Fruit fly (Drosophila melanogaster) whole organism, wandering third instar larva: ENCODE results near the gene ACXD.

ENCODE experiments used
- CG32264 ChIP-seq: fragments of 200-800 bp; sonication (Bioruptor generic); optimal IDR thresholded peaks from 2 replicates; lab custom pipeline; 2016; ENCODE audit warnings: missing biosample characterization, missing genetic modification characterization
- CG9705 ChIP-seq: fragments of 200-800 bp; sonication (Bioruptor generic); optimal IDR thresholded peaks from 2 replicates; lab custom pipeline; 2018; ENCODE audit warnings: missing biosample characterization, mild to moderate bottlenecking, missing genetic modification characterization
- CrebA ChIP-seq: fragments of 200-800 bp; sonication (Bioruptor generic); optimal IDR thresholded peaks from 2 replicates; lab custom pipeline; 2016; ENCODE audit warnings: missing biosample characterization, mild to moderate bottlenecking, missing genetic modification characterization, borderline replicate concordance
- Dfd ChIP-seq: fragments of >200 bp; optimal IDR thresholded peaks from 2 replicates; lab custom pipeline; 2017; ENCODE audit warnings: missing biosample characterization, missing genetic modification characterization
- Dif ChIP-seq: fragments of 200-275, 200-300 bp; sonication (Bioruptor generic); optimal IDR thresholded peaks from 2 replicates; lab custom pipeline; 2018; ENCODE audit warnings: missing biosample characterization, missing genetic modification characterization; ENCODE audit not compliant: partially characterized antibody
- GATAd ChIP-seq: sonication (Bioruptor generic); optimal IDR thresholded peaks from 2 replicates; lab custom pipeline; 2016; ENCODE audit warnings: missing biosample characterization, missing genetic modification characterization
- Hnf4 ChIP-seq: fragments of 200-800 bp; sonication (Bioruptor generic); optimal IDR thresholded peaks from 2 replicates; lab custom pipeline; 2016; ENCODE audit warnings: missing biosample characterization, mild to moderate bottlenecking, missing genetic modification characterization
- Hr78 ChIP-seq: fragments of >200 bp; optimal IDR thresholded peaks from 2 replicates; lab custom pipeline; 2017; ENCODE audit warnings: missing biosample characterization, missing genetic modification characterization
- Hr83 ChIP-seq: fragments of 200-300 bp; sonication (Bioruptor generic); optimal IDR thresholded peaks from 2 replicates; lab custom pipeline; 2016; ENCODE audit warnings: missing biosample characterization, mild to moderate bottlenecking, missing genetic modification characterization, moderate library complexity; ENCODE audit not compliant: poor library complexity, severe bottlenecking
- Jra ChIP-seq: sonication (Bioruptor generic); optimal IDR thresholded peaks from 2 replicates; lab custom pipeline; 2016; ENCODE audit warnings: missing biosample characterization, missing genetic modification characterization
- Mio ChIP-seq: sonication (Bioruptor generic); optimal IDR thresholded peaks from 2 replicates; lab custom pipeline; 2016; ENCODE audit warnings: missing biosample characterization, missing genetic modification characterization
- Myc ChIP-seq: fragments of >200 bp; optimal IDR thresholded peaks from 2 replicates; lab custom pipeline; 2017
- N ChIP-seq: fragments of >200 bp; optimal IDR thresholded peaks from 2 replicates; lab custom pipeline; 2018; ENCODE audit warnings: missing biosample characterization, missing external identifiers, missing genetic modification characterization
- Sp1 ChIP-seq: fragments of 200-800 bp; sonication (Bioruptor generic); optimal IDR thresholded peaks from 3 replicates; lab custom pipeline; 2019; ENCODE audit warnings: missing biosample characterization, mild to moderate bottlenecking, missing genetic modification characterization, moderate library complexity
- Vsx2 ChIP-seq: fragments of 200-300, 225-300 bp; sonication (Bioruptor generic); optimal IDR thresholded peaks from 2 replicates; lab custom pipeline; 2018; ENCODE audit warnings: missing biosample characterization, missing genetic modification characterization; ENCODE audit not compliant: partially characterized antibody
- br ChIP-seq: fragments of 200-800 bp; sonication (Bioruptor generic); optimal IDR thresholded peaks from 2 replicates; lab custom pipeline; 2016; ENCODE audit warnings: missing biosample characterization, missing genetic modification characterization
- brk ChIP-seq: fragments of 200-800 bp; sonication (Bioruptor generic); optimal IDR thresholded peaks from 2 replicates; lab custom pipeline; 2016; ENCODE audit warnings: missing biosample characterization, mild to moderate bottlenecking, missing genetic modification characterization
- dl ChIP-seq, 2 experiments: fragments of 175-275, 200-275 bp in 1 of 2; fragments of 200-275 bp in 1 of 2; sonication (Bioruptor generic); optimal IDR thresholded peaks; lab custom pipeline; 2018; ENCODE audit warnings: mild to moderate bottlenecking in 2 of 2, missing biosample characterization in 2 of 2, missing genetic modification characterization in 2 of 2, moderate library complexity in 2 of 2; ENCODE audit not compliant: partially characterized antibody in 2 of 2, insufficient read depth in 1 of 2
- dmrt93B ChIP-seq: fragments of 200-800 bp; sonication (Bioruptor generic); optimal IDR thresholded peaks from 2 replicates; lab custom pipeline; 2018; ENCODE audit warnings: missing biosample characterization, mild to moderate bottlenecking, missing genetic modification characterization
- ey ChIP-seq: fragments of 200-800 bp; sonication (Bioruptor generic); optimal IDR thresholded peaks from 2 replicates; lab custom pipeline; 2016; ENCODE audit warnings: missing biosample characterization, missing genetic modification characterization
- foxo ChIP-seq, 2 experiments: fragments of 200-800 bp; sonication (Bioruptor generic); optimal IDR thresholded peaks; 2 replicates in 1 of 2; 3 replicates in 1 of 2; lab custom pipeline; 2016 to 2017; ENCODE audit warnings: missing biosample characterization in 2 of 2, missing genetic modification characterization in 2 of 2
- fru ChIP-seq: fragments of 200-800 bp; sonication (Bioruptor generic); optimal IDR thresholded peaks from 3 replicates; lab custom pipeline; 2016; ENCODE audit warnings: missing biosample characterization, mild to moderate bottlenecking, missing genetic modification characterization
- h ChIP-seq: fragments of 200-800 bp; sonication (Bioruptor generic); optimal IDR thresholded peaks from 3 replicates; lab custom pipeline; 2016; ENCODE audit warnings: missing biosample characterization, mild to moderate bottlenecking, missing genetic modification characterization
- lola ChIP-seq: fragments of >200 bp; optimal IDR thresholded peaks from 2 replicates; lab custom pipeline; 2017; ENCODE audit warnings: missing biosample characterization, missing genetic modification characterization
- pan ChIP-seq: fragments of >200 bp; optimal IDR thresholded peaks from 2 replicates; lab custom pipeline; 2017
- psq ChIP-seq: fragments of 200-800 bp; sonication (Bioruptor generic); optimal IDR thresholded peaks from 3 replicates; lab custom pipeline; 2017; ENCODE audit warnings: missing biosample characterization, mild to moderate bottlenecking, missing genetic modification characterization, moderate library complexity
- sage ChIP-seq: fragments of 200-800 bp; sonication (Bioruptor generic); optimal IDR thresholded peaks from 2 replicates; lab custom pipeline; 2016; ENCODE audit warnings: missing biosample characterization, mild to moderate bottlenecking, missing genetic modification characterization
- usp ChIP-seq: fragments of >200 bp; optimal IDR thresholded peaks from 2 replicates; lab custom pipeline; 2017; ENCODE audit warnings: missing biosample characterization, missing genetic modification characterization
- woc ChIP-seq: sonication (Bioruptor generic); optimal IDR thresholded peaks from 2 replicates; lab custom pipeline; 2016; ENCODE audit warnings: missing biosample characterization, mild to moderate bottlenecking, missing genetic modification characterization

ACXD gene

DNA sequence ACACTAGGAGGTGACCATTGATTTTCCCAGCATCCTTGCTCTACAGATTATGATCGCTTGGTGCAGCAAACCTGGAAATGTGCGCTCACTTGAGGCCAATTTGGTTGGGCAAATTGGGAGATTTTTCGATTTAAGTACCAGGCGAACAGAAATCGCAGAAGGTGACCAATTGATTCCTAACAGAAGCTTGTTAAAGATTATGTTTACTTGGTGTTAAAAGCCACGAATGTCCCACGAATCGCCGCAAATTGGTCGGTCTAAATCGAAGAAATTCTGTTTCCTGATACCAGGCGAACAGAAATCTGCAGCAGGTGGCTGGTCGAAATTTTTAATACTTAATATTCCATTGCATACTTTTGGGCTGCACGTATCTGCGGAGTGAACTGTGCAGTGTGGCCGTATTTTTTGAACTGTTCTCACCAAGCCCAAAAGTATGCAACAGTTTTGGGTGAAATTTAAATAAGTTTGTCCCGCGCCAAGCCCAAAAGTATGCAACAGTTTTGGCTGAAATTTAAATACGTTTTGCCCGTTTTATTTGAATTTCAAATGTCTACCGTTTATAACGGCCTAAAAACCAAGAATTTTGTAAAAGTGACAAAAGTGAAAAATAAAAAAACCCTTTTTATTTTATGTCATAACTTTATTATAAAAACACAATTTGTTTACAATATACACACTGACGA lies 6.6 kb downstream of the ACXD start, which contains the start of gene CG32301:
Gene CG32301, plus strand, starts transcription at position 633 of the 683 bp plus-strand sequence.
- no peak for TF ChIP-seq Dfd (GFP tag; lab: Kevin White, UChicago)
- TF ChIP-seq Myc (lab: Kevin White, UChicago), result peak; percentile 96
- TF ChIP-seq woc (GFP tag; lab: Kevin White, UChicago), result no peak
- no peak for TF ChIP-seq Hr78 (GFP tag; lab: Kevin White, UChicago)
- TF ChIP-seq Vsx2 (GFP tag; lab: Kevin White, UChicago), result peak; percentile 46
- TF ChIP-seq ey (GFP tag; lab: Kevin White, UChicago), result no peak
- TF ChIP-seq CG9705 (GFP tag; lab: Kevin White, UChicago), result no peak
- TF ChIP-seq dmrt93B (GFP tag; lab: Kevin White, UChicago), result no peak
- TF ChIP-seq h (GFP tag; lab: Kevin White, UChicago), result no peak
- TF ChIP-seq Dif, result no peak
- TF ChIP-seq CG32264 (GFP tag; lab: Kevin White, UChicago), result no peak
- TF ChIP-seq foxo (GFP tag; optimal IDR thresholded peaks at IDR 0.05; lab: Kevin White, UChicago), result no peak
- no peak for TF ChIP-seq Hr83 (GFP tag; lab: Kevin White, UChicago)
- no peak for TF ChIP-seq sage
- no peak for TF ChIP-seq brk (GFP tag; lab: Kevin White, UChicago)
- TF ChIP-seq Sp1 (GFP tag; lab: Kevin White, UChicago), result no peak
- no peak for TF ChIP-seq usp (GFP tag; lab: Kevin White, UChicago)
- no peak for TF ChIP-seq pan
- no peak for TF ChIP-seq psq (GFP tag; lab: Kevin White, UChicago)
- TF ChIP-seq N, result peak; percentile 15
- TF ChIP-seq dl (GFP tag; optimal IDR thresholded peaks at IDR 0.05; lab: Kevin White, UChicago; ENCODE audit: insufficient read depth in 1 of 2, partially characterized antibody in 2 of 2), result no peak

DNA sequence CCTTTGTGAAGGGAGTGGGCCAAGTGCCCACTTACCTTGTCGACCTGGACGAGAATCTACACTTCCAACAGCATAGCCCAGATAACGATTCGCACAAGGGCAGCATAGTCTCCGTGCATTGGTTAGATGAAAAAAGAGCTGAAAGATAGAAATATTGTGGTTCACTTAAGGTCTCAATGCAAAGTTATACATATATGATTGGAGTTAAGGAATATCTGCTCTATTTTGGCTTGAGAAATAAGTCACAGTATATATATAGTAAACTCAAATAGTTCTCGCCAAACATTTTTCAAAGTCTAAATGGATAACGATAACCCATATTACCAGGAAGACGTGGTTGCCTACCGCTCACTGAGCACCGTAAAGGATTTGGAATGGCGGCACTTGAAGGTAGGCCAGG lies 10.9 kb downstream of the ACXD start, which contains the start of gene CG32305:
Gene CG32305, plus strand, starts transcription at position 301 of the 400 bp plus-strand sequence.
- TF ChIP-seq brk (GFP tag; lab: Kevin White, UChicago) (no peak), Sp1 (GFP tag; lab: Kevin White, UChicago) (no peak)

DNA sequence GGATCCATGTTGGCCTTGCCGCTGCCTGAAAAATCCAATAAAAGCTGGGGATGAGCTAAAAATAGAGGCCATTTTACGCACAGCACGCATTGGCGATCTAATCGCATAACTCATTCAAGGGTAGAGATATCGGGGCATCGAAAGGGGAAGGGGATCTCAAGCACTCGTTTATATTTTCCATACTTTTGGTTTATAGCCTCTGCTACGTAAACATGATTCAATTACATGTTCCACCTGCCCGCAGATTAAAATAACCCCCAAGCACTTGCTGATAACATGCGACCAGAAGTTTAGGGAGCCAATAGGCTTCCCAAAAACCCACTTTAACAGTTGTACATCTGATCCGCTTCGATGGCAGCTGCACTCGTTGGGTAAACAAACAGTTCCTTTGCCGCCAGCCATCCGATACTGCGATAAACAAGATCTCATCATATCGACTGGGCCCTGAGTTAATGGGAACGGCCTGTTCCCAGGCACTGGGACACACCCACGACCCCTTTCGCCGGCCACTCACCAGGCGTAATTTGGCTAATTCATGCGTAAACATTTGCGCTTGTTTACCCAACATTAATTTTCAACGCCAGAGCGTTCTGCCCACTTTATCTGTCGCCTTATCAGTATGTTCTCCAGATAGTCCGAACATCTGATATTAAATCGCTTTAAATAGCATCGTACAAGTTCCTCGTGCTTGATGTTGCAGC lies 16.7 kb downstream of the ACXD start:
- peak; percentile 64 for TF ChIP-seq Hr83 (GFP tag; lab: Kevin White, UChicago)
- TF ChIP-seq lola (GFP tag; lab: Kevin White, UChicago), result no peak

DNA sequence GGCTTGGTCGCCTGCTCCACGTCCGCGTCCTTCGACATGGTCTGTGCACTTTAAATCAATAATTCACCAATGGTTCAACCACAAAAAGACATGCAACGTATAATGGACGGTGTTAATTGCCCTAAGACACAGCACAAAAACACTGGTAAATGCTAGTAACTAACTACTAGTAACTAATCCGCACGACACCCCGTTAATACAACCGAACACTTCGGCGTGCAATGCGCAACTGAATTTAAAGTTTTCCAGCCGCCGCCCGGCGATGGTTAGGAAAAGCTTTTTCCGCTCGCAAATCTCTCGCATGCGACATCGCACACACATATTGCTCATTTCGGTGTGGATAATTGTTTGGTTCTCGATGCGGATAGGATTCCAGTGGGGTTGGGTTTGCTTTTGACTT lies 18.4 kb downstream of the ACXD start:
- no peak for TF ChIP-seq usp (GFP tag; lab: Kevin White, UChicago)
- no peak for TF ChIP-seq brk (GFP tag; lab: Kevin White, UChicago)
- no peak for TF ChIP-seq foxo (GFP tag; optimal IDR thresholded peaks at IDR 0.05; lab: Kevin White, UChicago)
- TF ChIP-seq, all 38 proteins: peak for 0

DNA sequence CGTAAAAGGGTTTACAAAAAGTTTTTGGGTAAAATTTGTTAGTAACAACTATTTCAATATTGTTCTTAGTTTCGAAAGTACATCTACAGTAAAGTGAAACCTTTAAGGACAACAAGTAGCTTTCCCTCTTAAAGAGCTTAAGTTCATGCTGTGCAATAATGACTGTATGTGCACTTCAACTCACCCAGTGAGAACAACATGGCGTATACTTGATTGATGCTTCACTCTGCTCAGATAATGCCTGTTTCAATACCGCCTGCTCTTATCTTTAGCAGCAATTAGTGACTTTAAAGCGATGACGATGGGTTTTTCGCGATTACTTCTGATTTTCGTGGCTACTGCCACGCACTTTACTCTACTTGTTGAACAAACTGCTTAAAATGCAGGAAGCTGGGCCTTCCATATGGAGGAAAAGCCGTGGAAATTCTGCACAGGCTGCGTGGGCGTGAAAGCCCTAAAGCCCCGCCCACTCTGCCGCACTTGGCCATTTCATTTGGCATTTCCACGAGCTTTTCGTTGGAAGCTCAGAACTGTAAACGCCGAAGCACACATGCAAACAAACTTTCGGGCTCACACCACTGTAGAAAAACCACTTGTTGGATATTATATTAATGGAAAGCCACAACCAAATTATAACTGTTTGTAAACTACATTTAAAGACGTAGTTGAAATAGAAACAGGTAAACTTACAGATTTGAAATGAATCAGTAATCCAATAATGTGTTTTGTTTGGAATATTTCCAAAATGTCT lies 19.2 kb downstream of the ACXD start:
- TF ChIP-seq fru, result no peak
- TF ChIP-seq Jra (GFP tag; lab: Kevin White, UChicago), result no peak
- TF ChIP-seq Hr78 (GFP tag; lab: Kevin White, UChicago), result no peak
- TF ChIP-seq Hnf4 (GFP tag; lab: Kevin White, UChicago), result no peak
- no peak for TF ChIP-seq br (GFP tag; lab: Kevin White, UChicago)
- no peak for TF ChIP-seq GATAd
- no peak for TF ChIP-seq Hr83 (GFP tag; lab: Kevin White, UChicago)
- no peak for TF ChIP-seq dl (GFP tag; optimal IDR thresholded peaks at IDR 0.05; lab: Kevin White, UChicago; ENCODE audit: insufficient read depth in 1 of 2, partially characterized antibody in 2 of 2)
- TF ChIP-seq Mio (GFP tag; lab: Kevin White, UChicago), result no peak
- no peak for TF ChIP-seq lola (GFP tag; lab: Kevin White, UChicago)
- no peak for TF ChIP-seq Dif
- TF ChIP-seq CG9705 (GFP tag; lab: Kevin White, UChicago), result no peak
- no peak for TF ChIP-seq Dfd (GFP tag; lab: Kevin White, UChicago)
- TF ChIP-seq CrebA (GFP tag; lab: Kevin White, UChicago), result no peak
